Worm (Caenorhabditis elegans): ENCODE measurements around the gene F55F1.2.

ce11 chrX:2802562-2803165, 32.8 kb upstream of the F55F1.2 start, which contains the start of gene C14A11.2:
- TF ChIP-seq lin-15B (tag; optimal IDR thresholded peaks at IDR 0.05) (no peak), lsy-2 (tag; optimal IDR thresholded peaks at IDR 0.05) (no peak), ama-1 (optimal IDR thresholded peaks at IDR 0.05) (no peak), unc-62 (GFP tag; optimal IDR thresholded peaks at IDR 0.05 in 1 of 2) (peak in 1 of 2 experiments; percentile 92), unc-62 (tag; optimal IDR thresholded peaks at IDR 0.05) (no peak), F44E2.7 (GFP tag; IDR thresholded peaks at IDR 0.05) (no peak), pqm-1 (tag; optimal IDR thresholded peaks at IDR 0.05) (no peak), nhr-11 (tag; optimal IDR thresholded peaks at IDR 0.05) (peak; percentile 0), T26A8.4 (GFP tag; IDR thresholded peaks at IDR 0.05) (no peak), jun-1 (tag; optimal IDR thresholded peaks at IDR 0.05) (no peak), ces-1 (GFP tag; optimal IDR thresholded peaks at IDR 0.05) (no peak), mxl-2 (GFP tag; conservative IDR thresholded peaks at IDR 0.05) (no peak), snpc-4 (tag; optimal IDR thresholded peaks at IDR 0.05) (no peak), sdz-12 (GFP tag; optimal IDR thresholded peaks at IDR 0.05) (no peak), aly-2 (tag; optimal IDR thresholded peaks at IDR 0.05) (no peak)

Data from whole organism, L4 larva.